Worm (Caenorhabditis elegans) whole organism, early embryonic: ENCODE measurements around the gene col-108.

Source experiments
- B0310.2 ChIP-seq: sonication (generic microtip); optimal IDR thresholded peaks from 2 replicates; lab custom pipeline; 2016; ENCODE audit warnings: mild to moderate bottlenecking, missing genetic modification characterization, missing compliant biosample characterization
- F13C5.2 ChIP-seq: sonication (generic microtip); optimal IDR thresholded peaks from 2 replicates; lab custom pipeline; 2017; ENCODE audit warnings: mild to moderate bottlenecking, missing genetic modification characterization, inconsistent platforms, missing compliant biosample characterization
- ama-1 ChIP-seq: fragments of 150-350 bp; optimal IDR thresholded peaks from 2 replicates; lab custom pipeline; 2014
- ceh-36 ChIP-seq: sonication (generic microtip); optimal IDR thresholded peaks from 2 replicates; lab custom pipeline; 2016; ENCODE audit warnings: missing genetic modification characterization, inconsistent platforms, missing compliant biosample characterization
- flt-1 ChIP-seq: fragments of 200-800 bp; sonication (Bioruptor generic); IDR thresholded peaks from 2 replicates; pipeline ENCODE4 v1.3.6; 2022; ENCODE audit warnings: missing genetic modification characterization, missing compliant biosample characterization
- hmbx-1 ChIP-seq: sonication (generic microtip); optimal IDR thresholded peaks from 2 replicates; lab custom pipeline; 2016; ENCODE audit warnings: mild to moderate bottlenecking, missing genetic modification characterization, missing compliant biosample characterization
- hnd-1 ChIP-seq: sonication (generic microtip); optimal IDR thresholded peaks from 2 replicates; lab custom pipeline; 2016; ENCODE audit warnings: missing genetic modification characterization, missing compliant biosample characterization
- sea-1 ChIP-seq: fragments of 200-800 bp; sonication (Bioruptor generic); conservative IDR thresholded peaks from 2 replicates; pipeline ENCODE4 v1.3.6; 2022; ENCODE audit warnings: missing genetic modification characterization, missing compliant biosample characterization
- tbx-11 ChIP-seq: fragments of 200-800 bp; sonication (Bioruptor generic); IDR thresholded peaks from 2 replicates; pipeline ENCODE4 v1.3.6; 2022; ENCODE audit warnings: missing genetic modification characterization, missing compliant biosample characterization
- tbx-37 ChIP-seq: fragments of 200-800 bp; sonication (Bioruptor generic); conservative IDR thresholded peaks from 2 replicates; pipeline ENCODE4 v1.3.6; 2022; ENCODE audit warnings: missing genetic modification reagents, missing genetic modification characterization, missing compliant biosample characterization
- tra-4 ChIP-seq: sonication (generic microtip); optimal IDR thresholded peaks from 2 replicates; lab custom pipeline; 2017; ENCODE audit warnings: missing genetic modification characterization, missing compliant biosample characterization

DNA sequence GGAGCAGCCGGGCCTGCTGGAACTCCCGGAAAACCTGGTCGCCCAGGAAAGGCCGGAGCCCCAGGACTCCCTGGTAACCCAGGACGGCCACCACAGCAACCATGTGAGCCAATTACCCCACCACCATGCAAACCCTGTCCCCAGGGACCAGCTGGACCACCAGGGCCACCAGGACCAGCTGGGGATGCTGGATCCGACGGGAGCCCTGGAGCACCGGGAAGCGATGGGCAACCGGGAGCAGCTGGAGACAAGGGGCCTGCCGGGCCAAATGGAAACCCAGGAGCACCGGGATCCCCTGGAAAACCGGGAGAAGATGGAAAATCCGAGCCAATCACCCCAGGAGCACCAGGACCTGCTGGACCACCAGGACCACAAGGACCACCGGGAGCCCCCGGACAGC, 686 bp downstream of the col-108 start:
- no peak for TF ChIP-seq hmbx-1 (tag; lab: Kevin White, UChicago)
- no peak for TF ChIP-seq hnd-1 (tag; lab: Kevin White, UChicago)
- no peak for TF ChIP-seq F13C5.2 (tag; lab: Kevin White, UChicago)
- no peak for TF ChIP-seq B0310.2 (tag; lab: Kevin White, UChicago)
- no peak for TF ChIP-seq flt-1 (GFP tag; lab: Robert Waterston, UW)
- TF ChIP-seq tbx-11 (GFP tag; lab: Robert Waterston, UW): no peak
- TF ChIP-seq tbx-37: no peak
- TF ChIP-seq ama-1 (lab: Kevin White, UChicago): no peak
- no peak for TF ChIP-seq sea-1 (GFP tag; lab: Robert Waterston, UW)
- no peak for TF ChIP-seq tra-4 (tag; lab: Kevin White, UChicago)
- no peak for TF ChIP-seq ceh-36
